Worm (Caenorhabditis elegans) whole organism, early embryonic: ENCODE results near the gene srb-3.

ENCODE experiments used
- F13C5.2 ChIP-seq: sonication (generic microtip); optimal IDR thresholded peaks from 2 replicates; lab custom pipeline; 2017; ENCODE audit warnings: mild to moderate bottlenecking, missing genetic modification characterization, inconsistent platforms, missing compliant biosample characterization
- aly-1 ChIP-seq: sonication (generic microtip); optimal IDR thresholded peaks from 2 replicates; lab custom pipeline; 2016; ENCODE audit warnings: missing genetic modification characterization, missing compliant biosample characterization
- ama-1 ChIP-seq: fragments of 150-350 bp; optimal IDR thresholded peaks from 2 replicates; lab custom pipeline; 2014
- ceh-13 ChIP-seq: fragments of 200-800 bp; sonication (Bioruptor generic); optimal IDR thresholded peaks from 2 replicates; lab custom pipeline; 2018; ENCODE audit warnings: mild to moderate bottlenecking, missing genetic modification characterization, missing compliant biosample characterization
- ets-7 ChIP-seq: sonication (generic microtip); optimal IDR thresholded peaks from 2 replicates; lab custom pipeline; 2016; ENCODE audit warnings: missing genotype, missing genetic modification characterization, missing compliant biosample characterization
- flt-1 ChIP-seq: fragments of 200-800 bp; sonication (Bioruptor generic); IDR thresholded peaks from 2 replicates; pipeline ENCODE4 v1.3.6; 2022; ENCODE audit warnings: missing genetic modification characterization, missing compliant biosample characterization
- hmbx-1 ChIP-seq: sonication (generic microtip); optimal IDR thresholded peaks from 2 replicates; lab custom pipeline; 2016; ENCODE audit warnings: mild to moderate bottlenecking, missing genetic modification characterization, missing compliant biosample characterization
- hmg-4 ChIP-seq: fragments of 200-800 bp; sonication (Bioruptor generic); optimal IDR thresholded peaks from 2 replicates; lab custom pipeline; 2018; ENCODE audit warnings: mild to moderate bottlenecking, missing genetic modification characterization, missing compliant biosample characterization
- hnd-1 ChIP-seq: sonication (generic microtip); optimal IDR thresholded peaks from 2 replicates; lab custom pipeline; 2016; ENCODE audit warnings: missing genetic modification characterization, missing compliant biosample characterization
- pes-1 ChIP-seq: fragments of 200-800 bp; sonication (Bioruptor generic); IDR thresholded peaks from 2 replicates; pipeline ENCODE4 v1.3.6; 2022; ENCODE audit warnings: missing genetic modification reagents, missing genetic modification characterization, missing compliant biosample characterization
- tbx-11 ChIP-seq: fragments of 200-800 bp; sonication (Bioruptor generic); IDR thresholded peaks from 2 replicates; pipeline ENCODE4 v1.3.6; 2022; ENCODE audit warnings: missing genetic modification characterization, missing compliant biosample characterization
- tbx-37 ChIP-seq: fragments of 200-800 bp; sonication (Bioruptor generic); conservative IDR thresholded peaks from 2 replicates; pipeline ENCODE4 v1.3.6; 2022; ENCODE audit warnings: missing genetic modification reagents, missing genetic modification characterization, missing compliant biosample characterization
- tra-4 ChIP-seq: sonication (generic microtip); optimal IDR thresholded peaks from 2 replicates; lab custom pipeline; 2017; ENCODE audit warnings: missing genetic modification characterization, missing compliant biosample characterization

ce11 chrII:5115733-5116132, 50.9 kb downstream of the srb-3 start, which contains the start of gene srsy-1:
- no peak for TF ChIP-seq ama-1 (lab: Kevin White, UChicago)
- no peak for TF ChIP-seq flt-1
- TF ChIP-seq hnd-1 (tag; lab: Kevin White, UChicago): no peak
- no peak for TF ChIP-seq ets-7
- TF ChIP-seq tbx-11 (GFP tag; lab: Robert Waterston, UW): no peak
- no peak for TF ChIP-seq aly-1 (tag; lab: Kevin White, UChicago)
- TF ChIP-seq ceh-13 (GFP tag; lab: Kevin White, UChicago): no peak
- no peak for TF ChIP-seq hmbx-1
- no peak for TF ChIP-seq tbx-37 (GFP tag; lab: Robert Waterston, UW)
- TF ChIP-seq hmg-4: no peak
- TF ChIP-seq pes-1: no peak
- TF ChIP-seq tra-4 (tag; lab: Kevin White, UChicago): no peak
- TF ChIP-seq F13C5.2 (tag; lab: Kevin White, UChicago): no peak
